Fruit fly (Drosophila melanogaster): ENCODE results near the gene alpha-Est2.

Gene alpha-Est2

dm6 chr3R:7515599-7516069, 26.0 kb upstream of the alpha-Est2 start, which contains the start of gene alpha-Est8 (continued):
- TF ChIP-seq CG31388 (GFP tag; optimal IDR thresholded peaks at IDR 0.05) (no peak), Asciz (GFP tag; optimal IDR thresholded peaks at IDR 0.05) (no peak), CG10565 (GFP tag; optimal IDR thresholded peaks at IDR 0.05) (no peak), gsb-n (tag; optimal IDR thresholded peaks at IDR 0.05) (no peak), sug (tag; optimal IDR thresholded peaks at IDR 0.05) (peak; percentile 100), CG34376 (GFP tag; optimal IDR thresholded peaks at IDR 0.05) (peak; percentile 84), GATAe (GFP tag; conservative IDR thresholded peaks at IDR 0.05) (0 out of 2 replicates have a peak, but pooled peaks have one; percentile 16), trh (GFP tag; optimal IDR thresholded peaks at IDR 0.05) (no peak), CG3281 (GFP tag; optimal IDR thresholded peaks at IDR 0.05) (peak; percentile 38), Dfd (GFP tag; optimal IDR thresholded peaks at IDR 0.05) (no peak), amos (GFP tag; IDR thresholded peaks at IDR 0.05; ENCODE audit: partially characterized antibody) (peak; percentile 55; the same call in 1 of the 2 replicates), ci (GFP tag; IDR thresholded peaks at IDR 0.05) (no peak), dan (GFP tag; IDR thresholded peaks at IDR 0.05) (no peak), CG13296 (GFP tag; optimal IDR thresholded peaks at IDR 0.05) (peak; percentile 23), CG6683 (GFP tag; optimal IDR thresholded peaks at IDR 0.05) (no peak), CG2129 (GFP tag; IDR thresholded peaks at IDR 0.05; ENCODE audit: partially characterized antibody) (no peak), CG34224 (GFP tag; IDR thresholded peaks at IDR 0.05; ENCODE audit: partially characterized antibody) (peak; percentile 55; the same call in 2 of the 3 replicates), MTF-1 (GFP tag; optimal IDR thresholded peaks at IDR 0.05; ENCODE audit: borderline replicate concordance) (no peak), HLHmδ (GFP tag; optimal IDR thresholded peaks at IDR 0.05) (no peak), kni (GFP tag; optimal IDR thresholded peaks at IDR 0.05) (no peak), gem (tag; optimal IDR thresholded peaks at IDR 0.05) (peak; percentile 20), CG18764 (GFP tag; optimal IDR thresholded peaks at IDR 0.05) (no peak), vfl (GFP tag; optimal IDR thresholded peaks at IDR 0.05) (no peak), Stat92E (GFP tag; optimal IDR thresholded peaks at IDR 0.05) (no peak), CG10431 (GFP tag; optimal IDR thresholded peaks at IDR 0.05) (no peak), CG7839 (tag; optimal IDR thresholded peaks at IDR 0.05) (peak; percentile 6), abd-A (tag; optimal IDR thresholded peaks at IDR 0.05) (peak; percentile 62), nerfin-2 (GFP tag; IDR thresholded peaks at IDR 0.05; ENCODE audit: partially characterized antibody) (0 out of 2 replicates have a peak, but pooled peaks have one; percentile 16), dati (GFP tag; IDR thresholded peaks at IDR 0.05) (no peak), Dek (tag; optimal IDR thresholded peaks at IDR 0.05) (no peak), Vsx1 (GFP tag; optimal IDR thresholded peaks at IDR 0.05) (no peak), mirr (GFP tag; optimal IDR thresholded peaks at IDR 0.05) (peak; percentile 75), Side (GFP tag; optimal IDR thresholded peaks at IDR 0.05) (no peak), Adf1 (GFP tag; IDR thresholded peaks at IDR 0.05) (peak; percentile 63; the same call in 1 of the 2 replicates), lmd (GFP tag; IDR thresholded peaks at IDR 0.05) (no peak), lab (GFP tag; optimal IDR thresholded peaks at IDR 0.05) (peak; percentile 52), sisA (GFP tag; IDR thresholded peaks at IDR 0.05) (no peak), PHDP (tag; optimal IDR thresholded peaks at IDR 0.05) (peak; percentile 26), CG15073 (GFP tag; optimal IDR thresholded peaks at IDR 0.05) (no peak), chinmo (GFP tag; IDR thresholded peaks at IDR 0.05; ENCODE audit: partially characterized antibody) (peak; percentile 91; the same call in 3 of the 4 replicates), Bdp1 (GFP tag; optimal IDR thresholded peaks at IDR 0.05) (no peak), ftz-f1 (GFP tag; optimal IDR thresholded peaks at IDR 0.05) (peak; percentile 13), CG15269 (tag; optimal IDR thresholded peaks at IDR 0.05) (peak; percentile 32), CG3838 (GFP tag; optimal IDR thresholded peaks at IDR 0.05) (no peak), Dip3 (GFP tag; optimal IDR thresholded peaks at IDR 0.05) (no peak), prd (optimal IDR thresholded peaks at IDR 0.05) (no peak), prd (GFP tag; IDR thresholded peaks at IDR 0.05) (no peak), tio (GFP tag; optimal IDR thresholded peaks at IDR 0.05) (no peak), Rfx (GFP tag; IDR thresholded peaks at IDR 0.05) (peak; percentile 34; the same call in 1 of the 2 replicates), CG3995 (GFP tag; optimal IDR thresholded peaks at IDR 0.05) (peak; percentile 3)

Measured in whole organism, embryonic.